Fruit fly (Drosophila melanogaster): ENCODE measurements around the gene Pen.
A peak's percentile ranks its signal among the peaks of the same experiment; 100 is the strongest.

DNA sequence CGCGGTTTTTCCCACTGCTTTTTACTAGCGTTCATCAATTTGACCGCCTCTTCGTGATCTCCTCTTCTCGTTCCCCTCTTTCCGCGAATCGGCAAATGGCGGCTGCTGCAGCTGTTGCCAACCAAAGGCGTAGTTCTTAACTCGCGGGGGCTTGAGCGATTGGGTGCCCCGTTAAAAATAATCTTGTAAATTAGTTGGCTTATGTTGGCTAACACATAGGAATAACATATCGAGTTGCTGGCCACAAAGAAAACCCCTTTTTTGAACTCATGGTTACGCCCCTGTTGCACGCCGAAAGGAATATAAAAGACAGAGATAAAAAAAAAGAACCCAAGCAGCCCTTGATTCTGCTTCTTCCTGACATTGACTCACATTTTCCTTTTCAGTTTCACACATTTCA, 536 bp downstream of the Pen start:
- TF ChIP-seq CG11456 (GFP tag; IDR thresholded peaks at IDR 0.05) (peak; percentile 72), trh (GFP tag; optimal IDR thresholded peaks at IDR 0.05) (peak; percentile 10), CG30403 (GFP tag; optimal IDR thresholded peaks at IDR 0.05) (peak; percentile 63), CG3407 (GFP tag; optimal IDR thresholded peaks at IDR 0.05) (peak; percentile 35)
